Worm (Caenorhabditis elegans) whole organism, L3 larva: ENCODE data around the gene lgc-53.
A peak's percentile ranks its signal among the peaks of the same experiment; 100 is the strongest.

Source experiments
- ama-1 ChIP-seq: fragments of 150-350 bp; optimal IDR thresholded peaks from 2 replicates; lab custom pipeline; 2018
- ceh-82 ChIP-seq: fragments of 150-350 bp; optimal IDR thresholded peaks from 2 replicates; lab custom pipeline; 2014; ENCODE audit warnings: missing biosample characterization, missing genetic modification characterization
- elt-1 ChIP-seq: fragments of 150-350 bp; optimal IDR thresholded peaks from 2 replicates; lab custom pipeline; 2014; ENCODE audit warnings: missing biosample characterization, missing genetic modification characterization
- elt-3 ChIP-seq, 3 experiments: fragments of 150-350 bp in 1 of 3; sonication (generic microtip) in 2 of 3; optimal IDR thresholded peaks; 2 replicates in 2 of 3; 4 replicates in 1 of 3; lab custom pipeline; 2014 to 2017; ENCODE audit warnings: missing biosample characterization in 3 of 3, missing genetic modification characterization in 3 of 3
- jun-1 ChIP-seq: fragments of 150-350 bp; optimal IDR thresholded peaks from 2 replicates; lab custom pipeline; 2014; ENCODE audit warnings: missing biosample characterization, missing genetic modification reagents, missing genetic modification characterization
- lin-39 ChIP-seq: fragments of 150-350 bp; optimal IDR thresholded peaks from 2 replicates; lab custom pipeline; 2018; ENCODE audit warnings: missing biosample characterization, missing genetic modification reagents, missing genetic modification characterization
- nhr-11 ChIP-seq: fragments of 150-350 bp; optimal IDR thresholded peaks from 2 replicates; lab custom pipeline; 2014; ENCODE audit warnings: missing biosample characterization, missing genetic modification characterization
- nhr-28 ChIP-seq: fragments of 150-350 bp; optimal IDR thresholded peaks from 2 replicates; lab custom pipeline; 2014; ENCODE audit warnings: missing biosample characterization, missing genetic modification characterization
- nhr-43 ChIP-seq: sonication (generic microtip); optimal IDR thresholded peaks from 2 replicates; lab custom pipeline; 2016; ENCODE audit warnings: mild to moderate bottlenecking, missing genetic modification characterization, missing compliant biosample characterization; ENCODE audit not compliant: poor library complexity, severe bottlenecking
- pqm-1 ChIP-seq: fragments of 150-350 bp; optimal IDR thresholded peaks from 2 replicates; lab custom pipeline; 2017; ENCODE audit warnings: missing biosample characterization, missing genetic modification characterization, inconsistent platforms
- sea-2 ChIP-seq: fragments of 150-350 bp; sonication (generic microtip); optimal IDR thresholded peaks from 4 replicates; lab custom pipeline; 2014; ENCODE audit warnings: missing biosample characterization, missing genetic modification reagents, missing genetic modification characterization
- tbx-2 ChIP-seq: sonication (generic microtip); optimal IDR thresholded peaks from 2 replicates; lab custom pipeline; 2016; ENCODE audit warnings: mild to moderate bottlenecking, missing genetic modification characterization, missing compliant biosample characterization
- unc-39 ChIP-seq: sonication (generic microtip); optimal IDR thresholded peaks from 4 replicates; lab custom pipeline; 2017; ENCODE audit warnings: missing biosample characterization, missing genetic modification characterization
- ztf-4 ChIP-seq: fragments of 150-350 bp; optimal IDR thresholded peaks from 2 replicates; lab custom pipeline; 2014; ENCODE audit warnings: missing biosample characterization, missing genetic modification characterization

ce11 chrX:16677672-16678071 is 33.8 kb upstream of the lgc-53 start, which contains the start of gene F22H10.3:
- TF ChIP-seq nhr-11 (no peak), pqm-1 (tag; lab: Kevin White, UChicago) (peak; percentile 82), lin-39 (no peak), ztf-4 (tag; lab: Kevin White, UChicago) (no peak), ama-1 (no peak), nhr-28 (tag; lab: Kevin White, UChicago) (no peak), jun-1 (tag; lab: Kevin White, UChicago) (no peak), tbx-2 (tag; lab: Kevin White, UChicago) (no peak), ceh-82 (tag; lab: Kevin White, UChicago) (no peak), nhr-43 (no peak), sea-2 (GFP tag; lab: Kevin White, UChicago) (no peak), elt-3 (tag; optimal IDR thresholded peaks at IDR 0.05; lab: Kevin White, UChicago) (no peak), elt-1 (tag; lab: Kevin White, UChicago) (no peak), unc-39 (tag; lab: Kevin White, UChicago) (no peak)
